Fruit fly (Drosophila melanogaster): ENCODE measurements around the gene CG12375.

The CG12375 gene

dm6 chr2L:8142760-8143159 lies 16.1 kb upstream of the CG12375 start:
- TF ChIP-seq CG31224 (GFP tag; IDR thresholded peaks at IDR 0.05) (no peak), CG8281 (tag; optimal IDR thresholded peaks at IDR 0.05) (no peak), CG11398 (GFP tag; optimal IDR thresholded peaks at IDR 0.05) (no peak), odd (GFP tag; optimal IDR thresholded peaks at IDR 0.05) (no peak), oc (tag; optimal IDR thresholded peaks at IDR 0.05) (no peak), jing (GFP tag; optimal IDR thresholded peaks at IDR 0.05) (no peak), CG33557 (GFP tag; optimal IDR thresholded peaks at IDR 0.05) (no peak), CG1603 (tag; optimal IDR thresholded peaks at IDR 0.05) (no peak), Vsx1 (GFP tag; optimal IDR thresholded peaks at IDR 0.05) (no peak), E2f2 (GFP tag; IDR thresholded peaks at IDR 0.05) (no peak), CG15696 (tag; optimal IDR thresholded peaks at IDR 0.05) (no peak), CG7963 (GFP tag; IDR thresholded peaks at IDR 0.05; ENCODE audit: partially characterized antibody) (no peak), Dll (GFP tag; IDR thresholded peaks at IDR 0.05; ENCODE audit: partially characterized antibody) (no peak)

- TF ChIP-seq Opbp (GFP tag; IDR thresholded peaks at IDR 0.05; ENCODE audit: partially characterized antibody) (no peak), YL-1 (GFP tag; optimal IDR thresholded peaks at IDR 0.05) (peak; percentile 44), CG30020 (tag; optimal IDR thresholded peaks at IDR 0.05) (peak; percentile 90), kah (GFP tag; optimal IDR thresholded peaks at IDR 0.05) (no peak), CG4282 (GFP tag; optimal IDR thresholded peaks at IDR 0.05) (no peak), unc-4 (GFP tag; IDR thresholded peaks at IDR 0.05; ENCODE audit: partially characterized antibody) (no peak), sima (GFP tag; optimal IDR thresholded peaks at IDR 0.05) (no peak), zfh2 (GFP tag; optimal IDR thresholded peaks at IDR 0.05) (no peak), tup (GFP tag; optimal IDR thresholded peaks at IDR 0.05) (no peak), pho (GFP tag; optimal IDR thresholded peaks at IDR 0.05) (no peak), mam (GFP tag; optimal IDR thresholded peaks at IDR 0.05) (no peak), CG10654 (GFP tag; optimal IDR thresholded peaks at IDR 0.05) (no peak), bbx (GFP tag; IDR thresholded peaks at IDR 0.05; ENCODE audit: partially characterized antibody) (no peak), sens (GFP tag) (peak; percentile 3), CG18476 (GFP tag; optimal IDR thresholded peaks at IDR 0.05) (no peak), fru (optimal IDR thresholded peaks at IDR 0.05) (no peak), Meics (GFP tag; optimal IDR thresholded peaks at IDR 0.05) (no peak), vvl (GFP tag; IDR thresholded peaks at IDR 0.05) (no peak), yki (optimal IDR thresholded peaks at IDR 0.05) (no peak), CG33557 (GFP tag; optimal IDR thresholded peaks at IDR 0.05) (no peak), CG17802 (tag; optimal IDR thresholded peaks at IDR 0.05) (no peak), corto (GFP tag; optimal IDR thresholded peaks at IDR 0.05) (no peak), cato (GFP tag; optimal IDR thresholded peaks at IDR 0.05; ENCODE audit: borderline replicate concordance) (no peak), Sry-δ (GFP tag; optimal IDR thresholded peaks at IDR 0.05) (peak; percentile 24), H2.0 (GFP tag; IDR thresholded peaks at IDR 0.05) (no peak), CG16779 (GFP tag; IDR thresholded peaks at IDR 0.05) (no peak), zf30C (GFP tag; optimal IDR thresholded peaks at IDR 0.05) (no peak), CG31365 (tag; optimal IDR thresholded peaks at IDR 0.05) (no peak), z (GFP tag; IDR thresholded peaks at IDR 0.05) (no peak), CG5953 (GFP tag; IDR thresholded peaks at IDR 0.05) (no peak), Pdp1 (GFP tag; optimal IDR thresholded peaks at IDR 0.05) (no peak), BEAF-32 (GFP tag; optimal IDR thresholded peaks at IDR 0.05) (peak; percentile 23), Dref (GFP tag; IDR thresholded peaks at IDR 0.05) (peak; percentile 76), Blimp-1 (GFP tag; optimal IDR thresholded peaks at IDR 0.05) (no peak), CG1602 (GFP tag; optimal IDR thresholded peaks at IDR 0.05) (no peak), gt (GFP tag; IDR thresholded peaks at IDR 0.05) (no peak), al (GFP tag; IDR thresholded peaks at IDR 0.05) (no peak), CG10979 (tag; optimal IDR thresholded peaks at IDR 0.05) (no peak)
Measured at dm6 chr2L:8133772-8134386, 7.2 kb upstream of the CG12375 start.
